Worm (Caenorhabditis elegans): Measurements from ENCODE around the gene F56F11.2.

F56F11.2 gene

ce11 chrIII:2912916-2913315, 30.8 kb downstream of the F56F11.2 start:
- TF ChIP-seq T26A8.4 (GFP tag; IDR thresholded peaks at IDR 0.05) = no peak
- no peak for TF ChIP-seq dmd-8 (GFP tag; IDR thresholded peaks at IDR 0.05)
- no peak for TF ChIP-seq lin-29 (GFP tag; IDR thresholded peaks at IDR 0.05)
- TF ChIP-seq ctbp-1 (GFP tag; IDR thresholded peaks at IDR 0.05) = no peak
- TF ChIP-seq rbr-2 (tag; optimal IDR thresholded peaks at IDR 0.05) = no peak
- no peak for TF ChIP-seq spr-1 (tag; optimal IDR thresholded peaks at IDR 0.05)
- no peak for TF ChIP-seq D1046.2 (GFP tag; IDR thresholded peaks at IDR 0.05)
- no peak for TF ChIP-seq nhr-102 (tag; optimal IDR thresholded peaks at IDR 0.05)
- TF ChIP-seq attf-4 (tag; optimal IDR thresholded peaks at IDR 0.05) = no peak
- TF ChIP-seq lin-15B (tag; optimal IDR thresholded peaks at IDR 0.05) = no peak
- TF ChIP-seq nhr-48 (tag; optimal IDR thresholded peaks at IDR 0.05) = no peak
- no peak for TF ChIP-seq Y48G9A.11 (GFP tag; IDR thresholded peaks at IDR 0.05)
- no peak for TF ChIP-seq lin-39 (tag; optimal IDR thresholded peaks at IDR 0.05)
- TF ChIP-seq R02D3.7 (tag; optimal IDR thresholded peaks at IDR 0.05) = no peak
- TF ChIP-seq daf-12 (tag; optimal IDR thresholded peaks at IDR 0.05) = no peak

ce11 chrIII:2914029-2914428, 31.9 kb downstream of the F56F11.2 start:
- no peak for TF ChIP-seq tra-1 (GFP tag; IDR thresholded peaks at IDR 0.05)
- TF ChIP-seq unc-130 (GFP tag; optimal IDR thresholded peaks at IDR 0.05) = no peak
- no peak for TF ChIP-seq daf-12 (tag; optimal IDR thresholded peaks at IDR 0.05)
- TF ChIP-seq snpc-4 (tag; optimal IDR thresholded peaks at IDR 0.05) = no peak
- TF ChIP-seq hmg-1.1 (GFP tag; IDR thresholded peaks at IDR 0.05) = no peak
- no peak for TF ChIP-seq hif-1 (tag; optimal IDR thresholded peaks at IDR 0.05)
- TF ChIP-seq fkh-10 (GFP tag; optimal IDR thresholded peaks at IDR 0.05) = peak; percentile 27
- TF ChIP-seq ces-1 (GFP tag; optimal IDR thresholded peaks at IDR 0.05) = peak; percentile 79
- TF ChIP-seq lsy-2 (tag; optimal IDR thresholded peaks at IDR 0.05) = peak in 1 of 2 experiments; percentile 7
- no peak for TF ChIP-seq ZK546.5 (tag; optimal IDR thresholded peaks at IDR 0.05)
- TF ChIP-seq sdz-12 (GFP tag; optimal IDR thresholded peaks at IDR 0.05) = no peak
- peak; percentile 40; the same call in 1 of the 2 replicates for TF ChIP-seq ctbp-1 (GFP tag; IDR thresholded peaks at IDR 0.05)
- no peak for TF ChIP-seq lin-1 (GFP tag; IDR thresholded peaks at IDR 0.05)
- no peak for TF ChIP-seq nhr-111 (GFP tag; optimal IDR thresholded peaks at IDR 0.05)

ce11 chrIII:2918655-2919054, 36.6 kb downstream of the F56F11.2 start:
- TF ChIP-seq F37D6.2 (tag; optimal IDR thresholded peaks at IDR 0.05) = no peak
- peak; percentile 84 for TF ChIP-seq aha-1 (tag)
- TF ChIP-seq Y5F2A.4 (GFP tag; optimal IDR thresholded peaks at IDR 0.05) = no peak
- TF ChIP-seq Y48G9A.11 (GFP tag; IDR thresholded peaks at IDR 0.05) = no peak
- TF ChIP-seq mxl-2 (GFP tag; conservative IDR thresholded peaks at IDR 0.05) = no peak
- 0 out of 2 replicates have a peak, but pooled peaks have one; percentile 52 for TF ChIP-seq tra-1 (GFP tag; IDR thresholded peaks at IDR 0.05)
- TF ChIP-seq nhr-10 (tag; optimal IDR thresholded peaks at IDR 0.05) = no peak
- TF ChIP-seq D1046.2 (GFP tag; IDR thresholded peaks at IDR 0.05) = no peak
- TF ChIP-seq F26F4.8 (GFP tag; conservative IDR thresholded peaks at IDR 0.05) = no peak
- no peak for TF ChIP-seq nhr-77 (tag; optimal IDR thresholded peaks at IDR 0.05)
- peak in 1 of 2 experiments; percentile 93 for TF ChIP-seq unc-62 (GFP tag; optimal IDR thresholded peaks at IDR 0.05 in 1 of 2)
- TF ChIP-seq unc-62 (tag; optimal IDR thresholded peaks at IDR 0.05) = no peak
- TF ChIP-seq snpc-4 (tag; optimal IDR thresholded peaks at IDR 0.05) = no peak
- TF ChIP-seq lir-3 (tag; optimal IDR thresholded peaks at IDR 0.05) = no peak

ce11 chrIII:2920281-2920680, 38.2 kb downstream of the F56F11.2 start:
- TF ChIP-seq fos-1 (tag; optimal IDR thresholded peaks at IDR 0.05) (no peak), nhr-42 (GFP tag; IDR thresholded peaks at IDR 0.05) (no peak), daf-19 (GFP tag; conservative IDR thresholded peaks at IDR 0.05) (no peak), set-16 (GFP tag; IDR thresholded peaks at IDR 0.05) (no peak), ceh-28 (tag; optimal IDR thresholded peaks at IDR 0.05) (no peak), zag-1 (tag; optimal IDR thresholded peaks at IDR 0.05) (no peak), skn-1 (tag; optimal IDR thresholded peaks at IDR 0.05) (no peak), pha-4 (GFP tag; IDR thresholded peaks at IDR 0.05) (no peak), pha-4 (tag; optimal IDR thresholded peaks at IDR 0.05) (no peak), egl-27 (tag; optimal IDR thresholded peaks at IDR 0.05) (no peak), spr-1 (tag; optimal IDR thresholded peaks at IDR 0.05) (no peak), daf-16 (GFP tag; optimal IDR thresholded peaks at IDR 0.05) (no peak), daf-16 (tag; optimal IDR thresholded peaks at IDR 0.05) (no peak), php-3 (GFP tag; IDR thresholded peaks at IDR 0.05) (no peak)

Data from whole organism, L4 larva.